Worm (Caenorhabditis elegans) whole organism, L1 larva: ENCODE measurements around the gene C55A6.7.

Source experiments
- C04F5.9 ChIP-seq: sonication (generic microtip); optimal IDR thresholded peaks from 2 replicates; lab custom pipeline; 2016; ENCODE audit warnings: missing genetic modification characterization, missing compliant biosample characterization
- C16A3.4 ChIP-seq: fragments of 150-350 bp; optimal IDR thresholded peaks from 2 replicates; lab custom pipeline; 2014; ENCODE audit warnings: missing biosample characterization, missing genetic modification characterization
- F16B12.6 ChIP-seq: fragments of 150-350 bp; optimal IDR thresholded peaks from 2 replicates; lab custom pipeline; 2014; ENCODE audit warnings: missing biosample characterization, missing genetic modification characterization
- aha-1 ChIP-seq: fragments of 150-350 bp; optimal IDR thresholded peaks from 2 replicates; lab custom pipeline; 2014; ENCODE audit warnings: missing biosample characterization, missing genetic modification characterization
- aly-2 ChIP-seq: fragments of 150-350 bp; optimal IDR thresholded peaks from 2 replicates; lab custom pipeline; 2014; ENCODE audit warnings: missing biosample characterization, missing genetic modification characterization
- blmp-1 ChIP-seq: fragments of 150-350 bp; optimal IDR thresholded peaks from 2 replicates; lab custom pipeline; 2014; ENCODE audit warnings: missing biosample characterization, missing genetic modification characterization
- ceh-63 ChIP-seq: fragments of 200-800 bp; sonication (Bioruptor generic); optimal IDR thresholded peaks from 2 replicates; lab custom pipeline; 2018; ENCODE audit warnings: mild to moderate bottlenecking, missing genetic modification characterization, missing compliant biosample characterization
- ceh-8 ChIP-seq: fragments of 200-800 bp; sonication (Bioruptor generic); optimal IDR thresholded peaks from 2 replicates; lab custom pipeline; 2018; ENCODE audit warnings: mild to moderate bottlenecking, missing genetic modification characterization, moderate library complexity, missing compliant biosample characterization
- efl-1 ChIP-seq, 4 experiments: fragments of 150-350 bp; optimal IDR thresholded peaks in 3 of 4; peaks in 1 of 4; 1 replicate in 1 of 4; 2 replicates in 3 of 4; lab custom pipeline; 2014; ENCODE audit warnings: missing biosample characterization in 2 of 4, missing genetic modification characterization in 2 of 4, missing genetic modification reagents in 2 of 4
- efl-3 ChIP-seq: fragments of 200-800 bp; sonication (Bioruptor generic); optimal IDR thresholded peaks from 2 replicates; lab custom pipeline; 2018; ENCODE audit warnings: mild to moderate bottlenecking, missing genetic modification characterization, missing compliant biosample characterization
- elt-2 ChIP-seq: sonication (generic microtip); optimal IDR thresholded peaks from 2 replicates; lab custom pipeline; 2016; ENCODE audit warnings: missing genetic modification characterization, mild to moderate bottlenecking, inconsistent platforms, missing compliant biosample characterization, missing genetic modification reagents
- fos-1 ChIP-seq: fragments of 150-350 bp; optimal IDR thresholded peaks from 2 replicates; lab custom pipeline; 2014; ENCODE audit warnings: missing biosample characterization, missing genetic modification characterization
- grh-1 ChIP-seq: fragments of 200-800 bp; sonication (Bioruptor generic); IDR thresholded peaks from 2 replicates; pipeline ENCODE4 v1.3.6; 2022; ENCODE audit warnings: missing genetic modification reagents, missing genetic modification characterization, missing compliant biosample characterization
- jun-1 ChIP-seq: fragments of 150-350 bp; optimal IDR thresholded peaks from 2 replicates; lab custom pipeline; 2014; ENCODE audit warnings: missing biosample characterization, missing genetic modification reagents, missing genetic modification characterization
- lin-13 ChIP-seq: fragments of 150-350 bp; optimal IDR thresholded peaks from 2 replicates; lab custom pipeline; 2014; ENCODE audit warnings: missing biosample characterization, missing genetic modification reagents, missing genetic modification characterization
- lin-14 ChIP-seq: fragments of 200-800 bp; sonication (Bioruptor generic); optimal IDR thresholded peaks from 2 replicates; lab custom pipeline; 2018; ENCODE audit warnings: mild to moderate bottlenecking, missing genetic modification characterization, moderate library complexity, missing compliant biosample characterization
- lin-15B ChIP-seq: fragments of 150-350 bp; sonication (generic microtip); optimal IDR thresholded peaks from 3 replicates; lab custom pipeline; 2014; ENCODE audit warnings: missing biosample characterization, missing genetic modification characterization
- lin-35 ChIP-seq, 2 experiments: fragments of 150-350 bp; optimal IDR thresholded peaks; 2 replicates each; lab custom pipeline; 2014; ENCODE audit warnings: missing biosample characterization in 2 of 2, missing genetic modification characterization in 2 of 2, missing genetic modification reagents in 2 of 2
- lsy-2 ChIP-seq, 2 experiments: fragments of 150-350 bp; optimal IDR thresholded peaks; 2 replicates each; lab custom pipeline; 2014; ENCODE audit warnings: missing biosample characterization in 2 of 2, missing genetic modification characterization in 2 of 2
- mab-9 ChIP-seq: fragments of 200-800 bp; sonication (Bioruptor generic); IDR thresholded peaks from 2 replicates; pipeline ENCODE4 v1.3.6; 2022; ENCODE audit warnings: missing genetic modification reagents, missing genetic modification characterization, missing compliant biosample characterization
- mep-1 ChIP-seq: fragments of 150-350 bp; optimal IDR thresholded peaks from 2 replicates; lab custom pipeline; 2014; ENCODE audit warnings: missing biosample characterization, missing genetic modification characterization
- nhr-19 ChIP-seq: fragments of 200-800 bp; sonication (Bioruptor generic); conservative IDR thresholded peaks from 2 replicates; pipeline ENCODE4 v1.3.6; 2022; ENCODE audit warnings: missing genetic modification characterization, missing compliant biosample characterization
- nhr-20 ChIP-seq: sonication (generic microtip); optimal IDR thresholded peaks from 2 replicates; lab custom pipeline; 2016; ENCODE audit warnings: mild to moderate bottlenecking, missing genetic modification characterization, missing compliant biosample characterization
- nhr-47 ChIP-seq: sonication (generic microtip); optimal IDR thresholded peaks from 2 replicates; lab custom pipeline; 2016; ENCODE audit warnings: mild to moderate bottlenecking, missing genetic modification characterization, moderate library complexity, missing compliant biosample characterization
- nhr-71 ChIP-seq: sonication (generic microtip); optimal IDR thresholded peaks from 2 replicates; lab custom pipeline; 2016; ENCODE audit warnings: mild to moderate bottlenecking, missing genetic modification characterization, moderate library complexity, missing compliant biosample characterization
- nhr-76 ChIP-seq: sonication (generic microtip); optimal IDR thresholded peaks from 2 replicates; lab custom pipeline; 2017; ENCODE audit warnings: missing biosample characterization, missing genetic modification characterization
- nhr-85 ChIP-seq: sonication (generic microtip); peaks from one replicate; lab custom pipeline; 2016; ENCODE audit warnings: missing genetic modification characterization, inconsistent platforms, missing compliant biosample characterization
- pqm-1 ChIP-seq: sonication (generic microtip); optimal IDR thresholded peaks from 3 replicates; lab custom pipeline; 2017; ENCODE audit warnings: missing biosample characterization, missing genetic modification characterization
- rnt-1 ChIP-seq: sonication (generic microtip); optimal IDR thresholded peaks from 2 replicates; lab custom pipeline; 2016; ENCODE audit warnings: mild to moderate bottlenecking, missing genetic modification characterization, moderate library complexity, missing compliant biosample characterization
- skn-1 ChIP-seq: fragments of 150-350 bp; optimal IDR thresholded peaks from 2 replicates; lab custom pipeline; 2014; ENCODE audit warnings: missing biosample characterization, missing genetic modification characterization
- snpc-4 ChIP-seq: fragments of 150-350 bp; optimal IDR thresholded peaks from 2 replicates; lab custom pipeline; 2014; ENCODE audit warnings: missing biosample characterization, missing genetic modification characterization
- snu-23 ChIP-seq: sonication (generic microtip); optimal IDR thresholded peaks from 2 replicates; lab custom pipeline; 2016; ENCODE audit warnings: missing genetic modification characterization, missing compliant biosample characterization
- sptf-1 ChIP-seq: fragments of 150-350 bp; optimal IDR thresholded peaks from 2 replicates; lab custom pipeline; 2014; ENCODE audit warnings: missing biosample characterization, missing genetic modification characterization
- unc-130 ChIP-seq: fragments of 150-350 bp; optimal IDR thresholded peaks from 2 replicates; lab custom pipeline; 2017; ENCODE audit warnings: missing biosample characterization, missing genetic modification characterization, inconsistent platforms
- unc-62 ChIP-seq: fragments of 150-350 bp; optimal IDR thresholded peaks from 2 replicates; lab custom pipeline; 2014; ENCODE audit warnings: missing biosample characterization, missing genetic modification reagents, missing genetic modification characterization
- vab-15 ChIP-seq: sonication (generic microtip); optimal IDR thresholded peaks from 2 replicates; lab custom pipeline; 2017; ENCODE audit warnings: missing genotype, mild to moderate bottlenecking, missing genetic modification characterization, missing compliant biosample characterization
- zip-4 ChIP-seq: fragments of 200-800 bp; sonication (Bioruptor generic); optimal IDR thresholded peaks from 2 replicates; lab custom pipeline; 2018; ENCODE audit warnings: mild to moderate bottlenecking, missing genetic modification characterization, moderate library complexity, missing compliant biosample characterization
- ztf-4 ChIP-seq: fragments of 150-350 bp; optimal IDR thresholded peaks from 2 replicates; lab custom pipeline; 2014; ENCODE audit warnings: missing biosample characterization, missing genetic modification characterization

C55A6.7 gene

ce11 chrV:11543564-11543963, 23.2 kb upstream of the C55A6.7 start, which contains the start of gene F38B7.2 (continued):
- TF ChIP-seq efl-1 (optimal IDR thresholded peaks at IDR 0.05; lab: Kevin White, UChicago), result no peak
- TF ChIP-seq efl-1 (GFP tag; optimal IDR thresholded peaks at IDR 0.05 in 1 of 2; lab: Kevin White, UChicago), result peak in 1 of 2 experiments; percentile 89
- TF ChIP-seq ztf-4, result no peak
- TF ChIP-seq nhr-85 (tag; lab: Kevin White, UChicago), result peak; percentile 90
- TF ChIP-seq snpc-4 (tag; lab: Kevin White, UChicago), result no peak
- no peak for TF ChIP-seq F16B12.6 (tag; lab: Kevin White, UChicago)
- no peak for TF ChIP-seq lin-13 (GFP tag; lab: Kevin White, UChicago)
- no peak for TF ChIP-seq aha-1
- TF ChIP-seq lin-14 (GFP tag; lab: Kevin White, UChicago), result peak; percentile 23
- peak; percentile 30 for TF ChIP-seq nhr-71 (tag; lab: Kevin White, UChicago)
- TF ChIP-seq fos-1, result no peak
- no peak for TF ChIP-seq vab-15 (tag; lab: Kevin White, UChicago)
- TF ChIP-seq unc-62 (GFP tag; lab: Kevin White, UChicago), result no peak
- no peak for TF ChIP-seq mab-9 (GFP tag; lab: Robert Waterston, UW)
- TF ChIP-seq blmp-1 (tag; lab: Kevin White, UChicago), result peak; percentile 44
- TF ChIP-seq C04F5.9 (tag; lab: Kevin White, UChicago), result no peak
- TF ChIP-seq zip-4, result no peak
- no peak for TF ChIP-seq efl-3 (GFP tag; lab: Kevin White, UChicago)
- no peak for TF ChIP-seq unc-130
- TF ChIP-seq ceh-63 (GFP tag; lab: Kevin White, UChicago), result no peak
- TF ChIP-seq, all 84 proteins: peak for 8

- TF ChIP-seq sptf-1 (tag; lab: Kevin White, UChicago), result no peak
- no peak for TF ChIP-seq pqm-1 (tag; lab: Kevin White, UChicago)
- no peak for TF ChIP-seq lin-13 (GFP tag; lab: Kevin White, UChicago)
- TF ChIP-seq vab-15 (tag; lab: Kevin White, UChicago), result peak; percentile 4
- TF ChIP-seq jun-1, result peak; percentile 7
- no peak for TF ChIP-seq lin-35 (GFP tag; optimal IDR thresholded peaks at IDR 0.05; lab: Kevin White, UChicago)
- peak in 1 of 2 experiments; percentile 3 for TF ChIP-seq efl-1 (optimal IDR thresholded peaks at IDR 0.05; lab: Kevin White, UChicago)
- TF ChIP-seq efl-1 (GFP tag; optimal IDR thresholded peaks at IDR 0.05 in 1 of 2; lab: Kevin White, UChicago), result no peak
These were observed 21.0 kb upstream of the C55A6.7 start for ce11 chrV:11541284-11541683.

- TF ChIP-seq efl-1 (optimal IDR thresholded peaks at IDR 0.05; lab: Kevin White, UChicago), result no peak
- TF ChIP-seq efl-1 (GFP tag; optimal IDR thresholded peaks at IDR 0.05 in 1 of 2; lab: Kevin White, UChicago), result peak in 1 of 2 experiments; percentile 21
- TF ChIP-seq efl-3 (GFP tag; lab: Kevin White, UChicago), result no peak
These were observed 19.2 kb upstream of the C55A6.7 start for ce11 chrV:11539502-11539901.

ce11 chrV:11536667-11537066, 16.3 kb upstream of the C55A6.7 start:
- TF ChIP-seq lin-14 (GFP tag; lab: Kevin White, UChicago), result peak; percentile 62
- no peak for TF ChIP-seq efl-1 (optimal IDR thresholded peaks at IDR 0.05; lab: Kevin White, UChicago)
- peak in 1 of 2 experiments; percentile 83 for TF ChIP-seq efl-1 (GFP tag; optimal IDR thresholded peaks at IDR 0.05 in 1 of 2; lab: Kevin White, UChicago)
- TF ChIP-seq rnt-1 (tag; lab: Kevin White, UChicago), result no peak
- peak; percentile 46 for TF ChIP-seq nhr-85 (tag; lab: Kevin White, UChicago)

ce11 chrV:11535504-11536062, 15.3 kb upstream of the C55A6.7 start:
- TF ChIP-seq C04F5.9 (tag; lab: Kevin White, UChicago) (no peak), nhr-85 (tag; lab: Kevin White, UChicago) (peak; percentile 34), lin-14 (GFP tag; lab: Kevin White, UChicago) (peak; percentile 61), mep-1 (tag; lab: Kevin White, UChicago) (peak; percentile 10), skn-1 (tag; lab: Kevin White, UChicago) (no peak), nhr-20 (tag; lab: Kevin White, UChicago) (peak; percentile 1), efl-1 (optimal IDR thresholded peaks at IDR 0.05; lab: Kevin White, UChicago) (no peak), efl-1 (GFP tag; optimal IDR thresholded peaks at IDR 0.05 in 1 of 2; lab: Kevin White, UChicago) (peak in 1 of 2 experiments; percentile 90), nhr-47 (tag; lab: Kevin White, UChicago) (peak; percentile 0), lin-15B (tag; lab: Kevin White, UChicago) (no peak), lin-35 (GFP tag; optimal IDR thresholded peaks at IDR 0.05; lab: Kevin White, UChicago) (peak in 1 of 2 experiments; percentile 38), efl-3 (GFP tag; lab: Kevin White, UChicago) (no peak), snu-23 (GFP tag; lab: Kevin White, UChicago) (peak; percentile 11), ceh-63 (GFP tag; lab: Kevin White, UChicago) (no peak), grh-1 (GFP tag; lab: Robert Waterston, UW) (no peak), nhr-76 (tag; lab: Kevin White, UChicago) (no peak), blmp-1 (tag; lab: Kevin White, UChicago) (peak; percentile 51), rnt-1 (tag; lab: Kevin White, UChicago) (peak; percentile 67), nhr-19 (GFP tag; lab: Robert Waterston, UW) (peak; percentile 17; the same call in 1 of the 2 replicates), aly-2 (tag; lab: Kevin White, UChicago) (no peak), ceh-8 (GFP tag; lab: Kevin White, UChicago) (no peak), lsy-2 (tag; optimal IDR thresholded peaks at IDR 0.05; lab: Kevin White, UChicago) (peak in 1 of 2 experiments; percentile 37), elt-2 (tag; lab: Kevin White, UChicago) (peak; percentile 66), C16A3.4 (tag; lab: Kevin White, UChicago) (no peak), nhr-71 (tag; lab: Kevin White, UChicago) (peak; percentile 55)
